Fruit fly (Drosophila melanogaster): ENCODE data around the gene Act5C.

Act5C gene

dm6 chrX:5896809-5897700 is 3.6 kb upstream of the Act5C start (continued):
- TF ChIP-seq CG17612 (GFP tag; IDR thresholded peaks at IDR 0.05) (no peak), CG8089 (GFP tag; optimal IDR thresholded peaks at IDR 0.05) (no peak), CG14965 (GFP tag; optimal IDR thresholded peaks at IDR 0.05; ENCODE audit: borderline replicate concordance) (no peak), CG4707 (GFP tag; optimal IDR thresholded peaks at IDR 0.05) (no peak), CG1529 (GFP tag; optimal IDR thresholded peaks at IDR 0.05) (no peak), gsb-n (tag; optimal IDR thresholded peaks at IDR 0.05) (no peak), Sox102F (GFP tag; optimal IDR thresholded peaks at IDR 0.05) (peak; percentile 53), NFAT (GFP tag; IDR thresholded peaks at IDR 0.05) (no peak), CG4282 (GFP tag; optimal IDR thresholded peaks at IDR 0.05) (no peak), CG18476 (GFP tag; optimal IDR thresholded peaks at IDR 0.05) (no peak), CG9932 (GFP tag; IDR thresholded peaks at IDR 0.05) (no peak; the same call in 1 of the 2 replicates), HLH54F (GFP tag; optimal IDR thresholded peaks at IDR 0.05) (peak; percentile 44), Hr39 (optimal IDR thresholded peaks at IDR 0.05) (no peak), ewg (GFP tag; optimal IDR thresholded peaks at IDR 0.05) (no peak), D (optimal IDR thresholded peaks at IDR 0.05) (no peak), D (GFP tag; optimal IDR thresholded peaks at IDR 0.05) (peak; percentile 13), tin (GFP tag; optimal IDR thresholded peaks at IDR 0.05) (no peak), CG3995 (GFP tag; optimal IDR thresholded peaks at IDR 0.05) (no peak), PHDP (tag; optimal IDR thresholded peaks at IDR 0.05) (peak; percentile 19), B-H1 (GFP tag; IDR thresholded peaks at IDR 0.05) (no peak), ro (GFP tag; IDR thresholded peaks at IDR 0.05) (no peak), nom (GFP tag; optimal IDR thresholded peaks at IDR 0.05) (no peak), unc-4 (GFP tag; IDR thresholded peaks at IDR 0.05; ENCODE audit: partially characterized antibody) (no peak), HLHmδ (GFP tag; optimal IDR thresholded peaks at IDR 0.05) (no peak), pnt (GFP tag; optimal IDR thresholded peaks at IDR 0.05) (no peak), ap (GFP tag; IDR thresholded peaks at IDR 0.05) (no peak), CG4617 (GFP tag; optimal IDR thresholded peaks at IDR 0.05; ENCODE audit: borderline replicate concordance) (no peak), CG8478 (optimal IDR thresholded peaks at IDR 0.05) (no peak), CG6683 (GFP tag; optimal IDR thresholded peaks at IDR 0.05) (no peak), Spps (tag; optimal IDR thresholded peaks at IDR 0.05) (no peak), crc (GFP tag; optimal IDR thresholded peaks at IDR 0.05) (no peak), ase (GFP tag; IDR thresholded peaks at IDR 0.05) (peak; percentile 40; the same call in 1 of the 3 replicates), CG14441 (GFP tag; IDR thresholded peaks at IDR 0.05) (0 out of 2 replicates have a peak, but pooled peaks have one; percentile 33), CG10654 (GFP tag; optimal IDR thresholded peaks at IDR 0.05) (no peak), gro (GFP tag; optimal IDR thresholded peaks at IDR 0.05) (no peak), CG12219 (GFP tag; optimal IDR thresholded peaks at IDR 0.05) (no peak), CG30403 (GFP tag; optimal IDR thresholded peaks at IDR 0.05) (peak; percentile 33), Usf (GFP tag; optimal IDR thresholded peaks at IDR 0.05) (no peak), CG1647 (GFP tag; optimal IDR thresholded peaks at IDR 0.05) (no peak), CG4730 (GFP tag; IDR thresholded peaks at IDR 0.05) (peak; percentile 36; the same call in 1 of the 2 replicates), Bdp1 (GFP tag; optimal IDR thresholded peaks at IDR 0.05) (no peak), HmgZ (tag; optimal IDR thresholded peaks at IDR 0.05) (no peak), Eip74EF (GFP tag; optimal IDR thresholded peaks at IDR 0.05) (no peak), CG11560 (tag; IDR thresholded peaks at IDR 0.05) (no peak), CG3065 (GFP tag; optimal IDR thresholded peaks at IDR 0.05) (no peak), shn (GFP tag; optimal IDR thresholded peaks at IDR 0.05) (no peak), CG2712 (tag; optimal IDR thresholded peaks at IDR 0.05) (peak; percentile 13), CG8290 (GFP tag; optimal IDR thresholded peaks at IDR 0.05) (no peak), CG8290 (tag; optimal IDR thresholded peaks at IDR 0.05) (peak in 1 of 2 experiments; percentile 30), Dek (tag; optimal IDR thresholded peaks at IDR 0.05) (no peak), usp (GFP tag; optimal IDR thresholded peaks at IDR 0.05) (no peak)

All from whole organism, embryonic.